Fruit fly (Drosophila melanogaster) Kc167 (cell line): ENCODE data around the gene mus312.

Source experiments
- Myc ChIP-seq: fragments of >200 bp; optimal IDR thresholded peaks from 2 replicates; lab custom pipeline; 2017; ENCODE audit warnings: missing external identifiers
- insv ChIP-seq: fragments of >200 bp; optimal IDR thresholded peaks from 3 replicates; lab custom pipeline; 2018; ENCODE audit warnings: missing external identifiers
- psq ChIP-seq: fragments of >200 bp; optimal IDR thresholded peaks from 2 replicates; lab custom pipeline; 2017; ENCODE audit warnings: missing external identifiers
- ttk ChIP-seq: sonication (Bioruptor generic); optimal IDR thresholded peaks from 2 replicates; lab custom pipeline; 2017; ENCODE audit warnings: missing external identifiers

- no peak for TF ChIP-seq insv (lab: Kevin White, UChicago)
- TF ChIP-seq psq (lab: Kevin White, UChicago) = no peak
- TF ChIP-seq Myc (lab: Kevin White, UChicago) = no peak
- no peak for TF ChIP-seq ttk (lab: Kevin White, UChicago)
These were observed 39.1 kb downstream of the mus312 start for dm6 chr3L:7367798-7368678.
